Fruit fly (Drosophila melanogaster) whole organism, embryonic: Measurements from ENCODE around the gene Pka-C3.

Source experiments
- CG10267 ChIP-seq: fragments of 200-800 bp; sonication (Bioruptor generic); optimal IDR thresholded peaks from 2 replicates; lab custom pipeline; 2018; ENCODE audit warnings: missing biosample characterization, mild to moderate bottlenecking, missing genetic modification characterization, moderate library complexity
- CG10959 ChIP-seq: fragments of 200-800 bp; sonication (Bioruptor generic); IDR thresholded peaks from 2 replicates; pipeline ENCODE4 v1.3.6; 2022; ENCODE audit warnings: missing biosample characterization, missing genetic modification characterization
- CG14014 ChIP-seq: fragments of 200-800 bp; sonication (Bioruptor generic); IDR thresholded peaks from 2 replicates; pipeline ENCODE4 v1.3.6; 2022; ENCODE audit warnings: missing biosample characterization, missing genetic modification characterization
- CG30020 ChIP-seq: fragments of 200-800 bp; optimal IDR thresholded peaks from 2 replicates; lab custom pipeline; 2019; ENCODE audit warnings: missing biosample characterization, mild to moderate bottlenecking, missing genetic modification characterization, moderate library complexity
- CG31224 ChIP-seq: fragments of 200-800 bp; sonication (Bioruptor generic); IDR thresholded peaks from 2 replicates; pipeline ENCODE4 v1.3.6; 2022; ENCODE audit warnings: missing biosample characterization, missing genetic modification characterization
- CG6683 ChIP-seq: fragments of 200-800 bp; sonication (Bioruptor generic); optimal IDR thresholded peaks from 2 replicates; lab custom pipeline; 2017; ENCODE audit warnings: missing biosample characterization, mild to moderate bottlenecking, missing genetic modification characterization, missing genetic modification reagents
- Dip2 ChIP-seq: fragments of 200-800 bp; sonication (Bioruptor generic); IDR thresholded peaks from 2 replicates; pipeline ENCODE4 v1.3.6; 2022; ENCODE audit warnings: missing biosample characterization, missing genetic modification characterization
- NfI ChIP-seq: fragments of 200-800 bp; sonication (Bioruptor generic); optimal IDR thresholded peaks from 3 replicates; lab custom pipeline; 2018; ENCODE audit warnings: missing biosample characterization, mild to moderate bottlenecking, missing genetic modification characterization, moderate library complexity
- Scr ChIP-seq: fragments of 200-800 bp; sonication (Bioruptor generic); IDR thresholded peaks from 2 replicates; pipeline ENCODE4 v1.3.6; 2022; ENCODE audit warnings: missing biosample characterization, missing genetic modification characterization; ENCODE audit not compliant: partially characterized antibody
- dm ChIP-seq: fragments of 200-800 bp; sonication (Bioruptor generic); optimal IDR thresholded peaks from 3 replicates; lab custom pipeline; 2016; ENCODE audit warnings: missing biosample characterization, missing genetic modification characterization
- her ChIP-seq: fragments of 200-800 bp; sonication (Bioruptor generic); optimal IDR thresholded peaks from 2 replicates; lab custom pipeline; 2016; ENCODE audit warnings: missing biosample characterization, missing genetic modification characterization
- hkb ChIP-seq, 2 experiments: fragments of 200-800 bp in 1 of 2; fragments of >200 bp in 1 of 2; sonication (Bioruptor generic) in 1 of 2; IDR thresholded peaks in 1 of 2; optimal IDR thresholded peaks in 1 of 2; 2 replicates each; pipeline versions ENCODE4 v1.3.6 to Lab custom; 2017 to 2022; ENCODE audit warnings: missing biosample characterization in 1 of 2, missing genetic modification characterization in 1 of 2
- nerfin-2 ChIP-seq: fragments of 200-800 bp; sonication (Bioruptor generic); IDR thresholded peaks from 2 replicates; pipeline ENCODE4 v1.3.6; 2022; ENCODE audit warnings: missing biosample characterization, missing genetic modification characterization; ENCODE audit not compliant: partially characterized antibody
- usp ChIP-seq: fragments of >200 bp; optimal IDR thresholded peaks from 2 replicates; lab custom pipeline; 2017; ENCODE audit warnings: missing biosample characterization, missing genetic modification characterization

- TF ChIP-seq CG30020 (tag; lab: Kevin White, UChicago) (peak; percentile 57), her (GFP tag; lab: Kevin White, UChicago) (peak; percentile 27), CG14014 (no peak), Dip2 (no peak), NfI (GFP tag; lab: Kevin White, UChicago) (no peak), dm (GFP tag; lab: Kevin White, UChicago) (peak; percentile 21), Scr (GFP tag; lab: Robert Waterston, UW) (peak; percentile 34), hkb (optimal IDR thresholded peaks at IDR 0.05; lab: Kevin White, UChicago) (peak; percentile 70), hkb (GFP tag; IDR thresholded peaks at IDR 0.05; lab: Robert Waterston, UW) (peak; percentile 49; the same call in 1 of the 2 replicates), CG10267 (tag; lab: Kevin White, UChicago) (peak; percentile 70), nerfin-2 (GFP tag; lab: Robert Waterston, UW) (0 out of 2 replicates have a peak, but pooled peaks have one; percentile 23), CG6683 (GFP tag; lab: Kevin White, UChicago) (no peak), CG31224 (no peak), CG10959 (GFP tag; lab: Robert Waterston, UW) (no peak), usp (GFP tag; lab: Kevin White, UChicago) (no peak)
Measured at dm6 chr3L:15967588-15968500, 13.2 kb upstream of the Pka-C3 start, which contains the start of the genes Brr2 and CG10516.
